Worm (Caenorhabditis elegans): ENCODE measurements around the gene ZC53.2.

Gene ZC53.2

DNA sequence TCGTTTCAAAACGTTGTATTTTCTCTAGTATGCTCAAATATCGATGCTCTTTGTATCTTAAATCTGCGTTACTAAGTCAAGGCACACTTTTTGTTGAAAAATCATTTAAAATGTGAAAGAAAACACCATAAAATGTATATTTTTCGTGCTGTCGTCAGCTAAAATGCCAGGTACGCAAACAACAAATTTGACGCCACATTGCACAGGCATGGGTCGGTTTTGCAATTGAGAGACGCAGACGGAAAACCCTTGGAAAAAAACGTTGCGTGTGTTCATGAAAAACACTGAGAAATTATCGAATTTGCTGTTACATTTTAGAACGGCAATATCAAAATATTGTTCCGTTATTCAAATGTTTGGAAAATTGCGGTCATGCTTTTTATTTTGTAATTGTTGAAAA is 40.8 kb upstream of the ZC53.2 start (continued):
- TF ChIP-seq ces-1 (GFP tag; optimal IDR thresholded peaks at IDR 0.05) (no peak), nhr-85 (tag) (peak; percentile 77), pax-3 (tag; optimal IDR thresholded peaks at IDR 0.05) (no peak), lir-3 (tag; optimal IDR thresholded peaks at IDR 0.05; ENCODE audit: poor library complexity) (no peak), ztf-11 (tag; optimal IDR thresholded peaks at IDR 0.05) (no peak)

DNA sequence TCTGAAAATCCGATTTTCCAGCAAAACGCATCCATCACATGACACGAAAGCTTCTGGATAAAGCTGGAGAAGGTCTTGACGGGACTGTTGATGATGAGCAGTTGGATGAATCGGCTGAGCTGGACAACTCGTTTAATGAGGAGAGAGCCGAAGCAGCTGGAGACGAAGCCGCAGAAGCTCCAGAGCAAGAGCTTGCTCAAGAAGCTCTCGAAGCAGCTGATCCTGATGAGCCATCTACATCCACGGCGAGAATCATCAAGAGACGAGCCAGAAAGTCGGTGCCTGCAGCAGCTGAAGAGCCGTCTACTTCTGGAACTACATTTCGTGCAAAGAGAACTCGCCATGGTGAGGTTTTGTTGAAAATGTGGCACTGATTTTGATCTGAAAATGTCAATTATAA is 40.4 kb upstream of the ZC53.2 start:
- TF ChIP-seq hlh-17 (GFP tag; optimal IDR thresholded peaks at IDR 0.05; ENCODE audit: borderline replicate concordance) (no peak), Y116A8C.19 (tag; optimal IDR thresholded peaks at IDR 0.05; ENCODE audit: borderline replicate concordance) (no peak), mep-1 (tag; optimal IDR thresholded peaks at IDR 0.05) (no peak), zag-1 (tag; optimal IDR thresholded peaks at IDR 0.05) (no peak), sup-37 (GFP tag; optimal IDR thresholded peaks at IDR 0.05) (no peak), hlh-4 (tag; optimal IDR thresholded peaks at IDR 0.05) (no peak), nhr-11 (tag; optimal IDR thresholded peaks at IDR 0.05) (no peak), lin-15B (tag; optimal IDR thresholded peaks at IDR 0.05) (no peak), snpc-4 (tag; optimal IDR thresholded peaks at IDR 0.05) (no peak), fkh-4 (tag; optimal IDR thresholded peaks at IDR 0.05; ENCODE audit: borderline replicate concordance) (no peak), grh-1 (GFP tag; IDR thresholded peaks at IDR 0.05) (no peak), ztf-11 (tag; optimal IDR thresholded peaks at IDR 0.05) (no peak), elt-2 (tag; optimal IDR thresholded peaks at IDR 0.05) (no peak), nhr-28 (tag; optimal IDR thresholded peaks at IDR 0.05) (no peak), unc-98 (GFP tag; IDR thresholded peaks at IDR 0.05) (no peak), efl-3 (GFP tag; optimal IDR thresholded peaks at IDR 0.05) (no peak), mef-2 (tag; optimal IDR thresholded peaks at IDR 0.05) (no peak), lsy-2 (tag; optimal IDR thresholded peaks at IDR 0.05) (no peak)

DNA sequence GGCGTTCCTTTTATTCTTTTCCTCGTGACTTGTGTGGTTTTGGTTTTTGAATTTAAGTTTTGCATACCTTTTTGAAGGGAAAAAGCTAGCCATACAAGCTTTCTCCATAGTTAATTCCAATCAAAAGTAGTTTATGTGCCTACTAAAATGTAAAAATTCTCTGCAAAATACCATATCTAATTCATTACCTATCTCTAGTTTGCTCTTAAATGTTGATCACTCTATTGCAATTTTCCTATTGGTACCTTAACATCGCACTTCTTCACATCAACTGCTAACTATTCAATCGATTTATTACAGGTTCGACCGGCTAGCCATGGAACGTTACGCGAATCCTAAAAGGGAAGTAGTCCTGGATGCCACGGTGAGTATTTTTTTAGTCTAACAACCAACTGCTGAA is 38.2 kb upstream of the ZC53.2 start, which contains the start of gene F52D2.7:
Gene F52D2.7, plus strand, starts transcription at position 301 of the 400 bp plus-strand sequence.
- no peak for TF ChIP-seq irx-1 (tag; optimal IDR thresholded peaks at IDR 0.05)
- TF ChIP-seq nhr-85 (tag): peak; percentile 40
- TF ChIP-seq egl-13 (tag; optimal IDR thresholded peaks at IDR 0.05): no peak

DNA sequence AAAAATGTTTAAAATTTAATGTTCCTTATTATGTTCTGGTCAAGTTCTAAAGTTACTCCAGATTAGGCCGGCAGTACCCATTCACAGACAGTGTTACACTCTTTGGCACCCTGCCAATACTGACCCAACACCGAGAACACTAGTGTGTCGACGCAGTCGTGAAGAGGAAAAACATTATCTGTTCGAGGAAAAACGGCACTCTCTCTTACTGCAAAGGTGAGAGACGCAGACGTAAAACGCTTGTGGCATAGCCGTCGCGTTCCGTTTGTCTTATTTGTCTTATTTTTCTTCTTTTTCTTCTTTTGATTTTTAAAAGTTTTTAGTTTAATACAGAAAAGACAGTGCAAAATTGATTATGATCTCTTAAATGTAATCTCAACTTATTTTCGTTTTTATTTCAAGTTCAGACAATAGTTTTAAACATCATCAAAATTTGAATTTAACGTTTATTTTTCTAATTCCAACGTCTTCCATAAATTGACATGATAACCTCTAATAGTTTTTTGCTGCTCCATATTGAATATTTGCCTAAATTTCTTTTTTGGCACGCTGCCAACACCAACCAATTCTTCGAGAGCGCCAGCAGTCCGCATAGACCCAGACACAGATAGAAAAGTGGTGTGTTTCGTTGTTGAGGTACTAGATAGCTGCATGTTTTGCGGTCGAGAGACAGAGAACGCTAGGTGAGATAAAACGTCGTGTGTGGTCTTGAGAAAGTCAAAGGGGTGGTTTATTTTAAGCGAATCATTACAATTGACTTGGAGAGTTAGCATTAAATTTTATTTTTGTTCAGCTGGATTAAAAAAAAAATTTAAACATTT is 37.1 kb upstream of the ZC53.2 start:
- TF ChIP-seq swsn-7 (tag; optimal IDR thresholded peaks at IDR 0.05): peak; percentile 21
- TF ChIP-seq fkh-8 (tag; optimal IDR thresholded peaks at IDR 0.05): peak; percentile 33
- peak; percentile 64 for TF ChIP-seq skn-1 (tag; optimal IDR thresholded peaks at IDR 0.05)
- peak; percentile 7 for TF ChIP-seq snpc-4 (tag; optimal IDR thresholded peaks at IDR 0.05)
- TF ChIP-seq elt-2 (tag; optimal IDR thresholded peaks at IDR 0.05): peak; percentile 21
- TF ChIP-seq unc-130 (tag; optimal IDR thresholded peaks at IDR 0.05): no peak
- peak in 1 of 2 experiments; percentile 11 for TF ChIP-seq efl-1 (optimal IDR thresholded peaks at IDR 0.05)
- peak in 1 of 2 experiments; percentile 81 for TF ChIP-seq efl-1 (GFP tag; optimal IDR thresholded peaks at IDR 0.05 in 1 of 2)
- no peak for TF ChIP-seq mep-1 (tag; optimal IDR thresholded peaks at IDR 0.05)
- peak; percentile 53 for TF ChIP-seq C16A3.4 (tag; optimal IDR thresholded peaks at IDR 0.05)
- no peak for TF ChIP-seq ceh-8 (GFP tag; optimal IDR thresholded peaks at IDR 0.05)
- TF ChIP-seq sox-4 (tag; optimal IDR thresholded peaks at IDR 0.05): no peak
- peak in 1 of 2 experiments; percentile 7 for TF ChIP-seq mdl-1 (tag; optimal IDR thresholded peaks at IDR 0.05)
- peak; percentile 28 for TF ChIP-seq dsc-1 (tag; optimal IDR thresholded peaks at IDR 0.05)
- TF ChIP-seq nhr-85 (tag): peak; percentile 75
- TF ChIP-seq F16B12.6 (tag; optimal IDR thresholded peaks at IDR 0.05): peak; percentile 20
- peak; percentile 39 for TF ChIP-seq nhr-20 (tag; optimal IDR thresholded peaks at IDR 0.05)
- TF ChIP-seq dpl-1 (GFP tag; optimal IDR thresholded peaks at IDR 0.05): peak in 1 of 3 experiments; percentile 20
- TF ChIP-seq lin-35 (GFP tag; optimal IDR thresholded peaks at IDR 0.05): peak in 1 of 2 experiments; percentile 45
- no peak for TF ChIP-seq ceh-63 (GFP tag; optimal IDR thresholded peaks at IDR 0.05)
- peak; percentile 42 for TF ChIP-seq tbx-2 (tag; optimal IDR thresholded peaks at IDR 0.05)
- TF ChIP-seq blmp-1 (tag; optimal IDR thresholded peaks at IDR 0.05): peak; percentile 34
- TF ChIP-seq nhr-71 (tag; optimal IDR thresholded peaks at IDR 0.05): peak; percentile 45
- no peak for TF ChIP-seq mab-9 (GFP tag; IDR thresholded peaks at IDR 0.05)
- no peak for TF ChIP-seq lin-15B (tag; optimal IDR thresholded peaks at IDR 0.05)
- peak in 1 of 2 experiments; percentile 50 for TF ChIP-seq lsy-2 (tag; optimal IDR thresholded peaks at IDR 0.05)
- TF ChIP-seq snu-23 (GFP tag; optimal IDR thresholded peaks at IDR 0.05): peak; percentile 52
- TF ChIP-seq lin-14 (GFP tag; optimal IDR thresholded peaks at IDR 0.05): peak; percentile 86
